Fruit fly (Drosophila melanogaster): Measurements from ENCODE around the gene sNPF.

The sNPF gene

DNA sequence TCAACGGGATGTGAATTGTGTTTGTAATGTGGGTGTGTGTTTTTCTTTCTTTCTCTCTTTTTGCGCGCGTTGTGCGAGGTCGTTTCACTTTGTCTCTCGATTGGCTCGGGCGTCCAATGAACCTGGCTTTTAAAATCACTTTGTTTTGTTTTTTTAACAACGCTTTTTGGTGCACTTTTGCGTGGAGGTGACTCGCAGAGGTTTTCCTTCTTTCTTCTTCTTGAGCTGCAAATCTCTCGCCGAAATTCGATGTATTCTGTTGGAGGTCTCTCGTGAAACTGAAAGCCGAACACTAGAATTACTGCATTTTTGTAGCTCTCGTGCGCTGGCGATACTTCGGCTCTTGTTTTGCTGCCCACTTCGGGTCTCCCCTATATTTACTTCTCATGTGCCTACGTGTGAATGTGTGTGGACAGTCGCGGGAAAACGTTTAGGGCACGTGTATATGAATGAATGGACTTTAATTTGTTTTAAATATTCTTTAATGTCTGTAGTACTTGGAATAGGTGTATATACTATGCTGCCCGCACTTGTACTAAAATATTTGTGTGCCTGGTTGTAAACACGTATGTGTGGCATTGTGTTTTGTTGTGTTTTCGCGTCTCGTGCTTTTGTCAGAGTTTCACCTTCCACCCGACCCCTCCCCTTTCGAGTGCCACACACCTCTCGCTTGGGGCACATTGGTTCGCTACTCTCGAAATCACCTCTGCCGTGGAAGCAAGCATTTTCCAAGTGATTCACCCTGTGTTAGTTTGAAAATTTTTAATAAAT, 57.3 kb downstream of the sNPF start, which contains the start of gene fok (continued):
- TF ChIP-seq CG31627 (GFP tag; optimal IDR thresholded peaks at IDR 0.05), result peak; percentile 98
- peak; percentile 98 for TF ChIP-seq pdm3 (GFP tag; optimal IDR thresholded peaks at IDR 0.05)
- TF ChIP-seq CG8632 (GFP tag; optimal IDR thresholded peaks at IDR 0.05), result peak; percentile 97
- TF ChIP-seq CG10631 (GFP tag; optimal IDR thresholded peaks at IDR 0.05), result peak; percentile 97
- TF ChIP-seq CG6854 (GFP tag; optimal IDR thresholded peaks at IDR 0.05), result peak; percentile 96
- peak; percentile 98 for TF ChIP-seq vri (GFP tag; optimal IDR thresholded peaks at IDR 0.05)
- TF ChIP-seq Hr4 (GFP tag; optimal IDR thresholded peaks at IDR 0.05), result peak; percentile 98
- TF ChIP-seq CG11294 (GFP tag; IDR thresholded peaks at IDR 0.05), result peak; percentile 93
- peak; percentile 95 for TF ChIP-seq Sox15 (GFP tag; optimal IDR thresholded peaks at IDR 0.05)
- TF ChIP-seq cyc (GFP tag; optimal IDR thresholded peaks at IDR 0.05), result peak; percentile 97

DNA sequence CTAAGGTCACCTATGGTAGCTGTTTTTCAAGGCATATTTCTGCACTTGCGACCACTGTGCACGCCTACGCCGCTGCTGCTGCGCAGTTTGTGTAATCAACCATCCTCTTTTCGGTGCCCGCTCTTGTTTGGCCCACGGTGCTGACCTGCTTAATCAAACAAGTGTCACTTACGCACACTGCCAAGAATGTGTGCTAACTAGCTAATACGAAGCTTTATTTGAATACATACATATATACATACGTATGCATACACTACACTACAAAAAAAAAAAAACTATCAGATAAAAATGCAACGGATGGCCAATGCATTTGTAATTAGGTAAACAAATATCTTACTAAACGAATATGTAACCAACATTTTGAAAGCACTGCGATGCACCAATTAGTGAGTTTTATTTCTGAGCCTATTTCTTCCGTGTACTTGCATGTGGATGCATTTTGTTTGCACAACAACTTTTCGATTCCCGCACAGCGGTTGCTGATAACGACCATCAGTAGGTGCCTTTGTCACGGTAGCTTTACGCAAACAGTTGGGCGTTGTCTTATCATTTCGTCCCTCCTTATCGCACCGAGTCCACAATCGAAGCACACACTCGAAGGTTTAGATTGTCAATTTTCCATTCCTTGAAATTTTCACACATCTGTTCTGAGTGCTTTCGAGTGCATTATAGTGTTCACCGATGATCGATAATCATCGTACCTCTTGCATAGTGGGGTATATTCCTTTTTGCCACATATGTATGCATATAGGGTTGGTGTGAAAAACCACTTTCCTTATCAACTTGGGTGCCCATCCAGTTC, 58.8 kb downstream of the sNPF start:
- TF ChIP-seq esn (GFP tag; optimal IDR thresholded peaks at IDR 0.05), result peak; percentile 95
- peak; percentile 92 for TF ChIP-seq Met (GFP tag; optimal IDR thresholded peaks at IDR 0.05)
- peak; percentile 91 for TF ChIP-seq topi (GFP tag; optimal IDR thresholded peaks at IDR 0.05)
- peak; percentile 92 for TF ChIP-seq Smox (GFP tag; optimal IDR thresholded peaks at IDR 0.05)
- TF ChIP-seq svp (GFP tag), result peak; percentile 98
- TF ChIP-seq dsx (GFP tag; optimal IDR thresholded peaks at IDR 0.05; ENCODE audit: poor library complexity, severe bottlenecking), result peak; percentile 55
- peak; percentile 95 for TF ChIP-seq CG8119 (GFP tag; IDR thresholded peaks at IDR 0.05)
- peak; percentile 73 for TF ChIP-seq CG3032 (tag; optimal IDR thresholded peaks at IDR 0.05)
- TF ChIP-seq CG10669 (GFP tag; optimal IDR thresholded peaks at IDR 0.05), result peak; percentile 86
- peak; percentile 92 for TF ChIP-seq CG7368 (GFP tag; optimal IDR thresholded peaks at IDR 0.05)
- TF ChIP-seq CG15336 (GFP tag; IDR thresholded peaks at IDR 0.05), result peak; percentile 97
- TF ChIP-seq CG6163 (GFP tag; IDR thresholded peaks at IDR 0.05), result peak; percentile 96
- peak; percentile 93 for TF ChIP-seq Sox102F (GFP tag; optimal IDR thresholded peaks at IDR 0.05)
- peak; percentile 95 for TF ChIP-seq Sox14 (GFP tag; optimal IDR thresholded peaks at IDR 0.05)
- peak; percentile 98 for TF ChIP-seq eg (GFP tag; IDR thresholded peaks at IDR 0.05)
- TF ChIP-seq Eip75B (GFP tag; optimal IDR thresholded peaks at IDR 0.05), result peak; percentile 98
- peak; percentile 93 for TF ChIP-seq CG34406 (GFP tag; optimal IDR thresholded peaks at IDR 0.05)
- TF ChIP-seq CG3919 (GFP tag; optimal IDR thresholded peaks at IDR 0.05), result peak; percentile 92
- peak; percentile 85 for TF ChIP-seq Sox15 (GFP tag; optimal IDR thresholded peaks at IDR 0.05)
- peak; percentile 93 for TF ChIP-seq net (GFP tag; optimal IDR thresholded peaks at IDR 0.05)
- peak; percentile 90 for TF ChIP-seq CG32006 (GFP tag; optimal IDR thresholded peaks at IDR 0.05)
- TF ChIP-seq fd85E (GFP tag; optimal IDR thresholded peaks at IDR 0.05), result peak; percentile 64
- TF ChIP-seq spab (GFP tag; optimal IDR thresholded peaks at IDR 0.05), result peak; percentile 81
- peak; percentile 84 for TF ChIP-seq CG11902 (GFP tag; optimal IDR thresholded peaks at IDR 0.05)
- peak; percentile 95 for TF ChIP-seq OdsH (GFP tag; optimal IDR thresholded peaks at IDR 0.05)
- TF ChIP-seq ss (GFP tag; optimal IDR thresholded peaks at IDR 0.05), result peak; percentile 15 to 71
- peak; percentile 90 for TF ChIP-seq CG16779 (tag; optimal IDR thresholded peaks at IDR 0.05)
- TF ChIP-seq CG6854 (GFP tag; optimal IDR thresholded peaks at IDR 0.05), result peak; percentile 66
- peak; percentile 92 for TF ChIP-seq CG10631 (GFP tag; optimal IDR thresholded peaks at IDR 0.05)
- TF ChIP-seq CG4318 (GFP tag; optimal IDR thresholded peaks at IDR 0.05), result peak; percentile 77
- peak; percentile 63 to 83 for TF ChIP-seq salr (GFP tag; optimal IDR thresholded peaks at IDR 0.05)
- peak; percentile 98 for TF ChIP-seq fkh (GFP tag; optimal IDR thresholded peaks at IDR 0.05)
- TF ChIP-seq CG1621 (tag; optimal IDR thresholded peaks at IDR 0.05), result peak; percentile 76
- TF ChIP-seq Eip78C (GFP tag), result peak; percentile 98
- peak; percentile 91 for TF ChIP-seq CG31627 (GFP tag; optimal IDR thresholded peaks at IDR 0.05)
- TF ChIP-seq cyc (GFP tag; optimal IDR thresholded peaks at IDR 0.05), result peak; percentile 88
- TF ChIP-seq acj6 (GFP tag; optimal IDR thresholded peaks at IDR 0.05), result peak; percentile 92
- peak; percentile 93 for TF ChIP-seq Lpt (GFP tag; optimal IDR thresholded peaks at IDR 0.05)
- TF ChIP-seq Blimp-1 (GFP tag; optimal IDR thresholded peaks at IDR 0.05), result peak; percentile 68
- TF ChIP-seq Hr4 (GFP tag; optimal IDR thresholded peaks at IDR 0.05), result peak; percentile 94
- peak; percentile 93 for TF ChIP-seq CG6792 (GFP tag; optimal IDR thresholded peaks at IDR 0.05)
- peak; percentile 91 for TF ChIP-seq Hr39 (GFP tag; optimal IDR thresholded peaks at IDR 0.05)
